Worm (Caenorhabditis elegans): ENCODE measurements around the gene nhr-25.

The nhr-25 gene

DNA sequence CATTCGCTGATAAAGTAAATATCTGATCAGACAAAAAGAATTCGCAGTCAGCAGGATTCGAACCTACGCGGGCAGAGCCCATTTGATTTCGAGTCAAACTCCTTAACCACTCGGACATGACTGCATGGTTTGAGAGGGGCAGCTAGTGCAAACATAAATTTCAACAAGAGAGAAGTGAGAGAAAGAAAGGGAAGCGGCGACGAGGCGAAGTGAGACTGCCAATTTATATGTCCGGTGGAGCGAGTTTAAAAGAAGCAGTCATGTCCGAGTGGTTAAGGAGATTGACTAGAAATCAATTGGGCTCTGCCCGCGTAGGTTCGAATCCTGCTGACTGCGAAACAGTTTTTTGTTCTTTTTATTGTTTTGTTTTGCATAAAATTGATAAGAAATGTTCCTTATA, 38.0 kb downstream of the nhr-25 start (continued):
- peak; percentile 95 for TF ChIP-seq dmd-8 (GFP tag; IDR thresholded peaks at IDR 0.05)

DNA sequence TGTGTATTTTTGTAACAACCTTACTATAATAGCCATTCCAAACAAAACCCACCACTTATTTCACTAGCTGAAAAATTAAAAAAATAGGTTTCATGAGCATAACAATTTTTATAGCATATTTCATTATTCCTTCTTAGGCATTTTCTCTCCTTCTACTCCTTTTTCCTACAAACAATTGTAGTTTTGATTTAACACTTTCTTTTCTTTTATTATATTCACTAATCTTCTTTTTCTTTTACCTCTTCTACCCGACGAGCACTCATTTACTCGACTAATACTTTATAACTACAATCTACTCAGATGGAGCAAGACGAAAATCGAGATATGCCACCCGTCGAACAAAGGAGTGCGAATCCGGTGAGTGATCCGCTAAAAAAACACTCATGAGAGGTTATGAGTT, 40.0 kb downstream of the nhr-25 start, which contains the start of gene C53C7.3:
C53C7.3 (plus strand) TSS at position 301 of the 400 bp plus-strand sequence.
- TF ChIP-seq lin-39 (tag; optimal IDR thresholded peaks at IDR 0.05) (no peak), nhr-28 (tag; optimal IDR thresholded peaks at IDR 0.05) (no peak), duxl-1 (tag; optimal IDR thresholded peaks at IDR 0.05; ENCODE audit: poor library complexity) (no peak), nhr-11 (tag; optimal IDR thresholded peaks at IDR 0.05) (no peak), mdt-29 (GFP tag; IDR thresholded peaks at IDR 0.05) (no peak), mes-2 (tag; optimal IDR thresholded peaks at IDR 0.05; ENCODE audit: poor library complexity, severe bottlenecking) (no peak), unc-62 (GFP tag; optimal IDR thresholded peaks at IDR 0.05 in 1 of 2) (no peak), unc-62 (tag; optimal IDR thresholded peaks at IDR 0.05) (no peak), ama-1 (optimal IDR thresholded peaks at IDR 0.05) (no peak), jun-1 (tag; optimal IDR thresholded peaks at IDR 0.05) (no peak), rbr-2 (tag; optimal IDR thresholded peaks at IDR 0.05) (no peak), snpc-1.2 (GFP tag; IDR thresholded peaks at IDR 0.05) (no peak), aha-1 (tag) (no peak), unc-39 (tag; optimal IDR thresholded peaks at IDR 0.05) (no peak)

DNA sequence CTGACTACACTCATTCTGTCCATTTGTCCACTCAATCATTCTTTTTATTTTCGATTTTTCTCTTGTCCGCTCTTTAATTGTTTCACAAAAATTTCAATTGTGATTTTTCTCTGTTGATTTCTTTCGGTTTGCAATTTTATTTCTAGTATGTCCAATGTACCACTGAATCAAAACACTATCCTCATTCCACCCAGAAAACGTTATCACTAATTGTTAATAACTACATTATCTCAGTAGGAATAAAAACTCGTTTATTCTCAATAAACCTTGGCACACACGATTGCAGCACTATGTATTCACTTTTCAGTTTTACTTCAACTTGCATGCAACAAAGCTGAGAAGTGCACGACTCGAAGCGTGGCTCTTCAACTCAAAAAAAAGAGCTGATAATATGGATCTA, 43.1 kb downstream of the nhr-25 start, which contains the start of gene K03A11.1:
K03A11.1 (plus strand) TSS at position 301 of the 400 bp plus-strand sequence.
- TF ChIP-seq aha-1 (tag), result no peak
- TF ChIP-seq F26F4.8 (GFP tag; conservative IDR thresholded peaks at IDR 0.05), result no peak
- no peak for TF ChIP-seq tag-97 (GFP tag; IDR thresholded peaks at IDR 0.05)
- no peak for TF ChIP-seq R02D3.7 (tag; optimal IDR thresholded peaks at IDR 0.05)
- TF ChIP-seq Y5F2A.4 (GFP tag; optimal IDR thresholded peaks at IDR 0.05), result no peak
- no peak for TF ChIP-seq T26A8.4 (GFP tag; IDR thresholded peaks at IDR 0.05)
- no peak for TF ChIP-seq unc-130 (GFP tag; optimal IDR thresholded peaks at IDR 0.05)
- TF ChIP-seq sdz-12 (GFP tag; optimal IDR thresholded peaks at IDR 0.05), result no peak
- TF ChIP-seq nhr-11 (tag; optimal IDR thresholded peaks at IDR 0.05), result no peak
- TF ChIP-seq daf-8 (GFP tag; IDR thresholded peaks at IDR 0.05), result no peak
- TF ChIP-seq unc-39 (tag; optimal IDR thresholded peaks at IDR 0.05), result no peak
- TF ChIP-seq madf-9 (GFP tag; conservative IDR thresholded peaks at IDR 0.05), result no peak
- TF ChIP-seq hlh-30 (tag; optimal IDR thresholded peaks at IDR 0.05; ENCODE audit: insufficient read depth), result no peak
- TF ChIP-seq lin-39 (tag; optimal IDR thresholded peaks at IDR 0.05), result no peak
- TF ChIP-seq spr-3 (GFP tag; optimal IDR thresholded peaks at IDR 0.05), result no peak
- TF ChIP-seq Y75B8A.6 (GFP tag; IDR thresholded peaks at IDR 0.05), result no peak

DNA sequence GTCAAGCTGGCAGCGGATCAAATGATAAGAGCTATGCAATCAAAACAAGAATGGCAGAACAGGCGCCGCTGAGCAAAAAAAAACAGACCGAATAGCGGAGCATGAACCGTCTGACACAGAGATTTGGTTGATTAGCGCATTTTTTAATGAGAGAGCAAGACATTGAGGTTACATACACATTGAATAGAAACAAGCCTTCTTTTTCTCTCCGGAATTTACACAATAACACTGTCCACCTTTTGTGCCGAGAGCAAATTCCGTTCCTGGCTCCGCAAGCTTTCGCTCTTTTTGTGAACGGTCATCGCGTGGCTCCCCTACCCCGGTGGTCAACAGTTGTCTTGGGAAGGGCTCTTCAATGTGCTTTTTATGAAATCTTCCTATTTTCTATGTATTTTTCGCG, 47.3 kb downstream of the nhr-25 start, which contains the start of gene K03A11.6:
K03A11.6 (plus strand) TSS at position 301 of the 400 bp plus-strand sequence.
- TF ChIP-seq ceh-44 (GFP tag; IDR thresholded peaks at IDR 0.05), result no peak
- no peak for TF ChIP-seq daf-12 (tag; optimal IDR thresholded peaks at IDR 0.05)
- no peak for TF ChIP-seq mep-1 (tag; optimal IDR thresholded peaks at IDR 0.05)
- no peak for TF ChIP-seq nhr-76 (tag; optimal IDR thresholded peaks at IDR 0.05)
- TF ChIP-seq ama-1 (optimal IDR thresholded peaks at IDR 0.05), result no peak
- no peak for TF ChIP-seq mxl-2 (GFP tag; conservative IDR thresholded peaks at IDR 0.05)
- TF ChIP-seq nhr-102 (tag; optimal IDR thresholded peaks at IDR 0.05), result no peak
- TF ChIP-seq nhr-10 (tag; optimal IDR thresholded peaks at IDR 0.05), result no peak
- no peak for TF ChIP-seq rbr-2 (tag; optimal IDR thresholded peaks at IDR 0.05)
- no peak for TF ChIP-seq aly-2 (tag; optimal IDR thresholded peaks at IDR 0.05)
- no peak for TF ChIP-seq ceh-20 (GFP tag; IDR thresholded peaks at IDR 0.05)
- no peak for TF ChIP-seq hmg-1.1 (GFP tag; IDR thresholded peaks at IDR 0.05)
- TF ChIP-seq nhr-48 (tag; optimal IDR thresholded peaks at IDR 0.05), result no peak
- no peak for TF ChIP-seq ZK337.2 (GFP tag; IDR thresholded peaks at IDR 0.05)
- no peak for TF ChIP-seq F37D6.2 (tag; optimal IDR thresholded peaks at IDR 0.05)
- no peak for TF ChIP-seq ceh-28 (tag; optimal IDR thresholded peaks at IDR 0.05)
- TF ChIP-seq zag-1 (tag; optimal IDR thresholded peaks at IDR 0.05), result no peak
- no peak for TF ChIP-seq madf-9 (GFP tag; conservative IDR thresholded peaks at IDR 0.05)
- TF ChIP-seq nhr-41 (GFP tag; IDR thresholded peaks at IDR 0.05), result no peak
- no peak for TF ChIP-seq skn-1 (tag; optimal IDR thresholded peaks at IDR 0.05)
